Fruit fly (Drosophila melanogaster): ENCODE results near the gene CG9801.

CG9801 gene

dm6 chr3R:8747134-8747870 is at the start of gene CG9801, which contains the start of gene Nasp (continued):
- TF ChIP-seq Deaf1 (tag; optimal IDR thresholded peaks at IDR 0.05): peak; percentile 32
- TF ChIP-seq Kr (GFP tag; optimal IDR thresholded peaks at IDR 0.05): no peak
- peak in 1 of 2 experiments; percentile 29 for TF ChIP-seq Pdp1 (GFP tag; optimal IDR thresholded peaks at IDR 0.05)
- peak; percentile 76; the same call in 3 of the 4 replicates for TF ChIP-seq Dll (GFP tag; IDR thresholded peaks at IDR 0.05; ENCODE audit: partially characterized antibody)
- TF ChIP-seq fd3F (GFP tag; optimal IDR thresholded peaks at IDR 0.05): peak; percentile 24
- TF ChIP-seq pho (GFP tag; optimal IDR thresholded peaks at IDR 0.05): peak; percentile 14
- no peak for TF ChIP-seq Hr39 (optimal IDR thresholded peaks at IDR 0.05)
- TF ChIP-seq Sin3A (optimal IDR thresholded peaks at IDR 0.05): peak; percentile 84
- TF ChIP-seq ttk (GFP tag; IDR thresholded peaks at IDR 0.05): peak; percentile 22; the same call in 1 of the 2 replicates
- TF ChIP-seq dysf (GFP tag; IDR thresholded peaks at IDR 0.05): 0 out of 3 replicates have a peak, but pooled peaks have one; percentile 23
- TF ChIP-seq CG7839 (tag; optimal IDR thresholded peaks at IDR 0.05): peak; percentile 22
- no peak for TF ChIP-seq ftz-f1 (GFP tag; optimal IDR thresholded peaks at IDR 0.05)
- no peak for TF ChIP-seq crol (GFP tag; IDR thresholded peaks at IDR 0.05)
- 0 out of 2 replicates have a peak, but pooled peaks have one; percentile 21 for TF ChIP-seq CG14441 (GFP tag; IDR thresholded peaks at IDR 0.05)
- TF ChIP-seq stc (GFP tag; IDR thresholded peaks at IDR 0.05): no peak
- TF ChIP-seq CG34422 (GFP tag; IDR thresholded peaks at IDR 0.05): peak; percentile 56; the same call in 2 of the 3 replicates
- no peak for TF ChIP-seq tio (GFP tag; optimal IDR thresholded peaks at IDR 0.05)
- TF ChIP-seq CG31224 (GFP tag; IDR thresholded peaks at IDR 0.05): 0 out of 2 replicates have a peak, but pooled peaks have one; percentile 18
- TF ChIP-seq abd-A (tag; optimal IDR thresholded peaks at IDR 0.05): no peak
- 0 out of 3 replicates have a peak, but pooled peaks have one; percentile 8 for TF ChIP-seq sr (GFP tag; IDR thresholded peaks at IDR 0.05)
- TF ChIP-seq Elba2 (GFP tag; optimal IDR thresholded peaks at IDR 0.05): no peak
- peak; percentile 46 for TF ChIP-seq CG2712 (tag; optimal IDR thresholded peaks at IDR 0.05)
- TF ChIP-seq klu (GFP tag; IDR thresholded peaks at IDR 0.05): no peak
- TF ChIP-seq Sry-β (GFP tag; optimal IDR thresholded peaks at IDR 0.05): no peak
- no peak for TF ChIP-seq ken (GFP tag; IDR thresholded peaks at IDR 0.05)
- peak; percentile 45; the same call in 1 of the 2 replicates for TF ChIP-seq CG11247 (GFP tag; IDR thresholded peaks at IDR 0.05)
- no peak; the same call in 2 of the 3 replicates for TF ChIP-seq CG17361 (GFP tag; IDR thresholded peaks at IDR 0.05)
- TF ChIP-seq Ptx1 (GFP tag; IDR thresholded peaks at IDR 0.05): no peak
- no peak for TF ChIP-seq CG3407 (GFP tag; optimal IDR thresholded peaks at IDR 0.05)
- no peak for TF ChIP-seq CG1832 (GFP tag; optimal IDR thresholded peaks at IDR 0.05)
- TF ChIP-seq twi (tag; optimal IDR thresholded peaks at IDR 0.05): peak; percentile 9
- TF ChIP-seq tin (GFP tag; optimal IDR thresholded peaks at IDR 0.05): no peak
- TF ChIP-seq CG33557 (GFP tag; optimal IDR thresholded peaks at IDR 0.05): no peak
- peak; percentile 28 for TF ChIP-seq grau (tag; optimal IDR thresholded peaks at IDR 0.05)
- TF ChIP-seq cg (GFP tag; optimal IDR thresholded peaks at IDR 0.05): no peak
- peak; percentile 43 for TF ChIP-seq gsb-n (tag; optimal IDR thresholded peaks at IDR 0.05)
- TF ChIP-seq Ssrp (tag; optimal IDR thresholded peaks at IDR 0.05): no peak
- no peak for TF ChIP-seq CG12236 (GFP tag; optimal IDR thresholded peaks at IDR 0.05)
- TF ChIP-seq C15 (GFP tag; IDR thresholded peaks at IDR 0.05): no peak
- TF ChIP-seq CG2199 (GFP tag; IDR thresholded peaks at IDR 0.05): peak; percentile 65
- TF ChIP-seq CG2678 (tag; optimal IDR thresholded peaks at IDR 0.05): peak; percentile 30
- TF ChIP-seq CG11695 (GFP tag; IDR thresholded peaks at IDR 0.05): no peak
- TF ChIP-seq CG32532 (GFP tag; IDR thresholded peaks at IDR 0.05): 0 out of 2 replicates have a peak, but pooled peaks have one; percentile 9
- no peak for TF ChIP-seq H2.0 (GFP tag; IDR thresholded peaks at IDR 0.05)
- TF ChIP-seq CG18011 (GFP tag; optimal IDR thresholded peaks at IDR 0.05): no peak
- no peak for TF ChIP-seq CG1602 (GFP tag; optimal IDR thresholded peaks at IDR 0.05)
- TF ChIP-seq ci (GFP tag; IDR thresholded peaks at IDR 0.05): peak; percentile 80
- TF ChIP-seq Sox102F (GFP tag; optimal IDR thresholded peaks at IDR 0.05): no peak
- no peak for TF ChIP-seq otp (GFP tag; IDR thresholded peaks at IDR 0.05)
- TF ChIP-seq Taf1 (GFP tag; IDR thresholded peaks at IDR 0.05): no peak
- TF ChIP-seq Mrtf (GFP tag; IDR thresholded peaks at IDR 0.05): no peak
